Fruit fly (Drosophila melanogaster): ENCODE results near the gene sofe.

Gene sofe

DNA sequence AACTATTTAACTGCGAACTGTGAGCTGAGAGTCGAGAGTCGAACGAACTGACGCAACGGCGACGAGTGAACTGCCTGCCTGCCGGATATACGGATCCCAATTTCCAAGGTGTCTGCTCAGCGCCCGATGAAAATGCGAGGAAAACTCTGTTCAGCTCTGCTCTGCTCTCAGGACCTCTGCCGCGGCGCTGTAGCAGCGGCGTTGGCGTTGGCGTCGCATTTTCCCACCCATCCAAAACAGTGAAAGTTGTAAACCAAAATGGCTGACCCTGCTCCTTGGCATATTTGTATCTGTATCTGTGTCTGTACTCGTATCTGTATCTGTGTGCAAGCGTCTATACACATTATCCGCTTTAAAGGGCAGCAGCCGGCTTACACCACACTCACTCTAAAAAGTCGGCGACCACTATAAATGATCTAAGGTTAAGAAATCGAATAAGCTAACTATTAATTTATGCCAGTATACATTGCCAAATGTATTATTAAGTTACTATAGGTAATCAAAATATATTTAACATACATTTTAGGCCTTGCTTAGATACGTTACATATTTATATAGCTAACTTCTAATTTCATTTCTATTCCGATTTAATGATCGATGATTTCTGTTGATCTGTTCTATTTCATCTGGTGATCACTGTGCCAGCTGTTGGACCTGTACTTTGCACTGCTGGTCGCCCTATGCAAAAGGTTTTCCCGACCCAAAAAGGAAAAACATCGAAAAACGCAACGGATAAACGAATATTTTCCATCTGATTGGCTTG, 34.4 kb downstream of the sofe start (continued):
- no peak for TF ChIP-seq prd (optimal IDR thresholded peaks at IDR 0.05)
- TF ChIP-seq prd (GFP tag; IDR thresholded peaks at IDR 0.05), result peak; percentile 82
- no peak for TF ChIP-seq TFAM (GFP tag; optimal IDR thresholded peaks at IDR 0.05)
- TF ChIP-seq fu2 (GFP tag; optimal IDR thresholded peaks at IDR 0.05), result no peak
- TF ChIP-seq ssp (GFP tag; IDR thresholded peaks at IDR 0.05), result no peak
- TF ChIP-seq bowl (GFP tag; IDR thresholded peaks at IDR 0.05), result no peak
- TF ChIP-seq GATAe (GFP tag; conservative IDR thresholded peaks at IDR 0.05), result no peak
- TF ChIP-seq Meics (GFP tag; optimal IDR thresholded peaks at IDR 0.05), result peak; percentile 70
- TF ChIP-seq CG10959 (GFP tag; IDR thresholded peaks at IDR 0.05), result peak; percentile 70; the same call in 1 of the 2 replicates
- TF ChIP-seq tin (GFP tag; optimal IDR thresholded peaks at IDR 0.05), result peak; percentile 59
- no peak for TF ChIP-seq CG4730 (GFP tag; IDR thresholded peaks at IDR 0.05)
- no peak for TF ChIP-seq klu (GFP tag; IDR thresholded peaks at IDR 0.05)
- TF ChIP-seq CG10543 (GFP tag; optimal IDR thresholded peaks at IDR 0.05), result no peak
- TF ChIP-seq CG18262 (tag; optimal IDR thresholded peaks at IDR 0.05), result peak; percentile 89
- peak; percentile 73 for TF ChIP-seq unpg (GFP tag; optimal IDR thresholded peaks at IDR 0.05)
- TF ChIP-seq Abd-B (GFP tag; optimal IDR thresholded peaks at IDR 0.05), result no peak
- peak; percentile 34 for TF ChIP-seq CG4617 (GFP tag; optimal IDR thresholded peaks at IDR 0.05; ENCODE audit: borderline replicate concordance)
- TF ChIP-seq gcm (GFP tag; optimal IDR thresholded peaks at IDR 0.05), result peak; percentile 66
- no peak for TF ChIP-seq Hr78 (GFP tag; optimal IDR thresholded peaks at IDR 0.05)
- no peak for TF ChIP-seq Rx (GFP tag; IDR thresholded peaks at IDR 0.05)
- peak; percentile 89 for TF ChIP-seq CG12391 (tag; optimal IDR thresholded peaks at IDR 0.05)
- TF ChIP-seq CG30020 (tag; optimal IDR thresholded peaks at IDR 0.05), result peak; percentile 11
- TF ChIP-seq ato (GFP tag; IDR thresholded peaks at IDR 0.05; ENCODE audit: partially characterized antibody), result no peak
- TF ChIP-seq sens (GFP tag), result peak; percentile 95
- TF ChIP-seq mld (GFP tag; IDR thresholded peaks at IDR 0.05; ENCODE audit: partially characterized antibody), result no peak
- no peak for TF ChIP-seq CG11560 (tag; IDR thresholded peaks at IDR 0.05)
- peak; percentile 33 for TF ChIP-seq CG6813 (GFP tag; optimal IDR thresholded peaks at IDR 0.05)
- TF ChIP-seq Side (GFP tag; optimal IDR thresholded peaks at IDR 0.05), result no peak
- TF ChIP-seq gcm2 (GFP tag; optimal IDR thresholded peaks at IDR 0.05), result no peak
- TF ChIP-seq dati (GFP tag; IDR thresholded peaks at IDR 0.05), result no peak
- 0 out of 2 replicates have a peak, but pooled peaks have one; percentile 16 for TF ChIP-seq danr (GFP tag; IDR thresholded peaks at IDR 0.05)
- TF ChIP-seq caup (GFP tag; optimal IDR thresholded peaks at IDR 0.05; ENCODE audit: severe bottlenecking), result peak; percentile 44
- TF ChIP-seq CG3281 (GFP tag; optimal IDR thresholded peaks at IDR 0.05), result peak; percentile 63
- TF ChIP-seq Gsc (GFP tag; IDR thresholded peaks at IDR 0.05), result 0 out of 2 replicates have a peak, but pooled peaks have one; percentile 30
- no peak for TF ChIP-seq knrl (GFP tag; IDR thresholded peaks at IDR 0.05; ENCODE audit: partially characterized antibody)
- peak; percentile 28; the same call in 1 of the 2 replicates for TF ChIP-seq CG32772 (GFP tag; IDR thresholded peaks at IDR 0.05)
- TF ChIP-seq cato (GFP tag; optimal IDR thresholded peaks at IDR 0.05; ENCODE audit: borderline replicate concordance), result no peak
- TF ChIP-seq CG6683 (GFP tag; optimal IDR thresholded peaks at IDR 0.05), result peak; percentile 56
- TF ChIP-seq corto (GFP tag; optimal IDR thresholded peaks at IDR 0.05), result no peak
- TF ChIP-seq seq (GFP tag; IDR thresholded peaks at IDR 0.05), result no peak
- no peak for TF ChIP-seq CG34224 (GFP tag; IDR thresholded peaks at IDR 0.05; ENCODE audit: partially characterized antibody)
- no peak for TF ChIP-seq CG31388 (GFP tag; optimal IDR thresholded peaks at IDR 0.05)
- no peak for TF ChIP-seq Hand (GFP tag; optimal IDR thresholded peaks at IDR 0.05)
- TF ChIP-seq CG1647 (GFP tag; optimal IDR thresholded peaks at IDR 0.05), result no peak
- TF ChIP-seq Nf-YB (GFP tag; optimal IDR thresholded peaks at IDR 0.05), result peak; percentile 74
- no peak for TF ChIP-seq emc (GFP tag; optimal IDR thresholded peaks at IDR 0.05)
- peak; percentile 61 for TF ChIP-seq trem (tag; optimal IDR thresholded peaks at IDR 0.05)
- peak; percentile 73 for TF ChIP-seq org-1 (GFP tag; optimal IDR thresholded peaks at IDR 0.05)
- no peak for TF ChIP-seq zfh2 (GFP tag; optimal IDR thresholded peaks at IDR 0.05)
